1 fruit fly cellular context compared by ENCODE assay signal in the genomic region with DNA sequence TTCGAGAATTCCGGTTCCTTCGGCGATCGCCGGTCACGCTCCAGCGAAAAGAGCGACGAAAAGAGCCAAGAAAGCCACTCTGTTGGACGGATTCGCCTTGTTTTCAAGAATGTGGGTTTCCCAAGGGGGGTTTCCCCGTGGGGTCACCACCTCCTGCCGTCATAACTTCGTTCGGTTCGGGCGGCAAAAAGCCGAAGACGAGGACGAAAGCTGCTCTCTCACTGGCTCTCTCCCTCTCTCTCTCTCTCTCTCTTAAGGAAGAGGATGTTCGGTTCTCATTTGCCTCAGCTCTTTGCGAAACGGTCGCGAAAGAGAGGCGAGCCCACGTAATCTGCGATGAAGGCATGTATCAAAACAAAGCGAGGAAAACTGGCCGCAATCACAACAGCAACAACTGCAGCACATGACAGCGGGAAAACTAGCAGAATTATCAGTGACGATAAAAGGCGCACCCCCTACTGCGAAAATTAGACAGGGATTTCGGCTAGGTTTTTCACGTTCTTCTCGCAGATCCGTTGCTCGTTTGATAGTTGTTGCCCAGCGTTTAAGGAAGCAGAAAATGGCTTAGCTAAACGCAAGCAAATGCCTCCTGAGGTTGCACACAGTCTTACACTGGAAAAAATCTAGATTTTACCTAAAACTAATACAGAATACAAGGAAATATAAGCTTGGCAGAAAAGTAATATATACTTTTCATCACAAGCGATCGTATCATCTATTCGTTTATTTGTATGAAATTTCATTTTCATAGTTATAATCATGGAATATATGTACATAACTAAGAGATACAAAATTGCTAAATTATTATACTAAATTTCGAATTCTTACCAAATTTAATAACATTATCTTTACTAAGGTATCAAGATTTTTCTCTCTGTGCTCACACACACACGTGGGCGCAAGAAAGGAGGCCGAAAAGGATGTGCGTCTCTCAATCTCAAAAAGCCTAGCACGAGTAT.
A peak's percentile ranks its signal among the peaks of the same experiment; 100 is the strongest.
TF ChIP-seq lines count a peak whose summit lies in the region.

Gene dan (plus strand): TSS at position 900 of the 959 bp plus-strand sequence.

TF ChIP-seq in whole organism, embryonic, 481 proteins besides CTCF, POLR2A, EP300 and RAD21 (continued from another document and continues in another):
- TF ChIP-seq CG4404 (GFP tag; IDR thresholded peaks at IDR 0.05; lab: Robert Waterston, UW) (peak; percentile 69), MBD-R2 (GFP tag; IDR thresholded peaks at IDR 0.05; lab: Robert Waterston, UW) (no peak), CG17328 (GFP tag; IDR thresholded peaks at IDR 0.05; lab: Robert Waterston, UW) (no peak; the same call in 1 of the 2 replicates), CG16863 (GFP tag; optimal IDR thresholded peaks at IDR 0.05; lab: Kevin White, UChicago) (no peak), Adf1 (GFP tag; IDR thresholded peaks at IDR 0.05; lab: Robert Waterston, UW) (no peak), CG43689 (GFP tag; IDR thresholded peaks at IDR 0.05; lab: Robert Waterston, UW) (no peak), crp (GFP tag; optimal IDR thresholded peaks at IDR 0.05; lab: Kevin White, UChicago) (no peak), Camta (GFP tag; optimal IDR thresholded peaks at IDR 0.05; lab: Kevin White, UChicago) (peak; percentile 2), CG4328 (GFP tag; optimal IDR thresholded peaks at IDR 0.05; lab: Kevin White, UChicago) (no peak), her (GFP tag; optimal IDR thresholded peaks at IDR 0.05; lab: Kevin White, UChicago) (no peak), CG2678 (tag; optimal IDR thresholded peaks at IDR 0.05; lab: Kevin White, UChicago) (peak; percentile 68), zfh1 (GFP tag; IDR thresholded peaks at IDR 0.05; lab: Robert Waterston, UW) (no peak; the same call in 2 of the 3 replicates), tx (GFP tag; optimal IDR thresholded peaks at IDR 0.05; lab: Kevin White, UChicago) (no peak), Poxn (GFP tag; IDR thresholded peaks at IDR 0.05; lab: Robert Waterston, UW) (no peak), nmo (GFP tag; optimal IDR thresholded peaks at IDR 0.05; lab: Kevin White, UChicago) (peak; percentile 71), Asciz (GFP tag; optimal IDR thresholded peaks at IDR 0.05; lab: Kevin White, UChicago) (no peak), CG10274 (GFP tag; optimal IDR thresholded peaks at IDR 0.05; lab: Kevin White, UChicago) (no peak), mld (GFP tag; IDR thresholded peaks at IDR 0.05; lab: Robert Waterston, UW; ENCODE audit: partially characterized antibody) (no peak), CG13775 (GFP tag; optimal IDR thresholded peaks at IDR 0.05; lab: Kevin White, UChicago) (peak; percentile 59), zen (tag; optimal IDR thresholded peaks at IDR 0.05; lab: Kevin White, UChicago) (peak; percentile 90), CG8281 (tag; optimal IDR thresholded peaks at IDR 0.05; lab: Kevin White, UChicago) (no peak), gsb (GFP tag; IDR thresholded peaks at IDR 0.05; lab: Robert Waterston, UW) (no peak), CG33557 (GFP tag; optimal IDR thresholded peaks at IDR 0.05; lab: Kevin White, UChicago) (peak; percentile 27), CG8359 (GFP tag; optimal IDR thresholded peaks at IDR 0.05; lab: Kevin White, UChicago; ENCODE audit: borderline replicate concordance) (no peak), slp2 (GFP tag; optimal IDR thresholded peaks at IDR 0.05; lab: Kevin White, UChicago) (no peak), gcm (GFP tag; optimal IDR thresholded peaks at IDR 0.05; lab: Kevin White, UChicago) (no peak), CG11560 (tag; IDR thresholded peaks at IDR 0.05; lab: Robert Waterston, UW) (no peak), TFAM (GFP tag; optimal IDR thresholded peaks at IDR 0.05; lab: Kevin White, UChicago) (no peak), CG18262 (tag; optimal IDR thresholded peaks at IDR 0.05; lab: Kevin White, UChicago) (peak; percentile 74), CG6854 (GFP tag; optimal IDR thresholded peaks at IDR 0.05; lab: Kevin White, UChicago) (no peak), CG3281 (GFP tag; optimal IDR thresholded peaks at IDR 0.05; lab: Kevin White, UChicago) (peak; percentile 48), unpg (GFP tag; optimal IDR thresholded peaks at IDR 0.05; lab: Kevin White, UChicago) (peak; percentile 44), CG16815 (GFP tag; optimal IDR thresholded peaks at IDR 0.05; lab: Kevin White, UChicago) (peak; percentile 32), CG7745 (tag; optimal IDR thresholded peaks at IDR 0.05; lab: Kevin White, UChicago) (no peak), nom (GFP tag; optimal IDR thresholded peaks at IDR 0.05; lab: Kevin White, UChicago) (no peak), CG15479 (GFP tag; optimal IDR thresholded peaks at IDR 0.05; lab: Kevin White, UChicago) (peak; percentile 94), MESR4 (GFP tag; optimal IDR thresholded peaks at IDR 0.05; lab: Kevin White, UChicago) (no peak), dan (GFP tag; IDR thresholded peaks at IDR 0.05; lab: Robert Waterston, UW) (0 out of 2 replicates have a peak, but pooled peaks have one; percentile 15), Sry-δ (GFP tag; optimal IDR thresholded peaks at IDR 0.05; lab: Kevin White, UChicago) (no peak), Mad (GFP tag; optimal IDR thresholded peaks at IDR 0.05; lab: Kevin White, UChicago) (no peak), dpn (GFP tag; optimal IDR thresholded peaks at IDR 0.05; lab: Kevin White, UChicago) (peak; percentile 30), maf-S (GFP tag; optimal IDR thresholded peaks at IDR 0.05; lab: Kevin White, UChicago) (no peak), Deaf1 (tag; optimal IDR thresholded peaks at IDR 0.05; lab: Kevin White, UChicago) (peak; percentile 92), CG13296 (GFP tag; optimal IDR thresholded peaks at IDR 0.05; lab: Kevin White, UChicago) (peak; percentile 3), CG1233 (GFP tag; optimal IDR thresholded peaks at IDR 0.05; lab: Kevin White, UChicago) (no peak), CG13894 (tag; optimal IDR thresholded peaks at IDR 0.05; lab: Kevin White, UChicago) (no peak), chif (GFP tag; optimal IDR thresholded peaks at IDR 0.05; lab: Kevin White, UChicago) (no peak), CHES-1-like (GFP tag; optimal IDR thresholded peaks at IDR 0.05; lab: Kevin White, UChicago) (no peak), fu2 (GFP tag; optimal IDR thresholded peaks at IDR 0.05; lab: Kevin White, UChicago) (no peak), Taf1 (GFP tag; IDR thresholded peaks at IDR 0.05; lab: Robert Waterston, UW) (no peak), CG8388 (GFP tag; optimal IDR thresholded peaks at IDR 0.05; lab: Kevin White, UChicago) (peak; percentile 43), Sox100B (GFP tag; optimal IDR thresholded peaks at IDR 0.05; lab: Kevin White, UChicago) (peak; percentile 38), Meics (GFP tag; optimal IDR thresholded peaks at IDR 0.05; lab: Kevin White, UChicago) (peak; percentile 68), CG3726 (GFP tag; IDR thresholded peaks at IDR 0.05; lab: Robert Waterston, UW) (no peak), lab (GFP tag; optimal IDR thresholded peaks at IDR 0.05; lab: Kevin White, UChicago) (peak; percentile 43), CG15601 (tag; optimal IDR thresholded peaks at IDR 0.05; lab: Kevin White, UChicago) (no peak), Hmr (GFP tag; optimal IDR thresholded peaks at IDR 0.05; lab: Kevin White, UChicago) (peak; percentile 63), Hr51 (GFP tag; optimal IDR thresholded peaks at IDR 0.05; lab: Kevin White, UChicago) (peak in 1 of 2 experiments; percentile 48), E2f1 (GFP tag; IDR thresholded peaks at IDR 0.05; lab: Robert Waterston, UW) (no peak), Trl (optimal IDR thresholded peaks at IDR 0.05; lab: Kevin White, UChicago) (peak; percentile 76 to 77), Trl (GFP tag; optimal IDR thresholded peaks at IDR 0.05; lab: Kevin White, UChicago) (no peak), ind (GFP tag; optimal IDR thresholded peaks at IDR 0.05; lab: Kevin White, UChicago) (peak; percentile 17), CG10565 (GFP tag; optimal IDR thresholded peaks at IDR 0.05; lab: Kevin White, UChicago) (no peak), CG17612 (GFP tag; IDR thresholded peaks at IDR 0.05; lab: Robert Waterston, UW) (no peak), CG13424 (tag; optimal IDR thresholded peaks at IDR 0.05; lab: Kevin White, UChicago) (peak; percentile 61), caup (GFP tag; optimal IDR thresholded peaks at IDR 0.05; lab: Kevin White, UChicago; ENCODE audit: severe bottlenecking) (peak; percentile 18), CG10147 (GFP tag; optimal IDR thresholded peaks at IDR 0.05; lab: Kevin White, UChicago) (peak; percentile 55), CG1647 (GFP tag; optimal IDR thresholded peaks at IDR 0.05; lab: Kevin White, UChicago) (no peak), vvl (GFP tag; IDR thresholded peaks at IDR 0.05; lab: Robert Waterston, UW) (no peak), p53 (GFP tag; optimal IDR thresholded peaks at IDR 0.05; lab: Kevin White, UChicago) (no peak), az2 (GFP tag; optimal IDR thresholded peaks at IDR 0.05; lab: Kevin White, UChicago) (peak; percentile 26), danr (GFP tag; IDR thresholded peaks at IDR 0.05; lab: Robert Waterston, UW) (no peak), CG6254 (GFP tag; optimal IDR thresholded peaks at IDR 0.05; lab: Kevin White, UChicago) (no peak), CG9932 (GFP tag; IDR thresholded peaks at IDR 0.05; lab: Robert Waterston, UW) (no peak), ftz-f1 (GFP tag; optimal IDR thresholded peaks at IDR 0.05; lab: Kevin White, UChicago) (no peak), pros (GFP tag; optimal IDR thresholded peaks at IDR 0.05; lab: Kevin White, UChicago) (peak; percentile 96), D19B (GFP tag; optimal IDR thresholded peaks at IDR 0.05; lab: Kevin White, UChicago) (no peak), bab2 (GFP tag; optimal IDR thresholded peaks at IDR 0.05; lab: Kevin White, UChicago) (no peak), CG6765 (GFP tag; optimal IDR thresholded peaks at IDR 0.05; lab: Kevin White, UChicago) (no peak), CG4617 (GFP tag; optimal IDR thresholded peaks at IDR 0.05; lab: Kevin White, UChicago; ENCODE audit: borderline replicate concordance) (no peak), Oaz (GFP tag; IDR thresholded peaks at IDR 0.05; lab: Robert Waterston, UW) (no peak), lola (GFP tag; optimal IDR thresholded peaks at IDR 0.05; lab: Kevin White, UChicago) (peak in 1 of 3 experiments; percentile 73), pb (GFP tag; optimal IDR thresholded peaks at IDR 0.05; lab: Kevin White, UChicago) (no peak), CG10321 (GFP tag; IDR thresholded peaks at IDR 0.05; lab: Robert Waterston, UW) (no peak), HLH3B (GFP tag; IDR thresholded peaks at IDR 0.05; lab: Robert Waterston, UW) (no peak), Oli (tag; optimal IDR thresholded peaks at IDR 0.05; lab: Kevin White, UChicago) (peak; percentile 44), CG3163 (GFP tag; optimal IDR thresholded peaks at IDR 0.05; lab: Kevin White, UChicago) (peak; percentile 65), bbx (GFP tag; IDR thresholded peaks at IDR 0.05; lab: Robert Waterston, UW; ENCODE audit: partially characterized antibody) (no peak), ems (GFP tag; optimal IDR thresholded peaks at IDR 0.05; lab: Kevin White, UChicago) (no peak), kni (GFP tag; optimal IDR thresholded peaks at IDR 0.05; lab: Kevin White, UChicago) (no peak), CG12104 (GFP tag; optimal IDR thresholded peaks at IDR 0.05; lab: Kevin White, UChicago) (peak; percentile 6), Lim3 (GFP tag; IDR thresholded peaks at IDR 0.05; lab: Robert Waterston, UW) (no peak), CG9876 (GFP tag; optimal IDR thresholded peaks at IDR 0.05; lab: Kevin White, UChicago) (no peak), CG18619 (GFP tag; optimal IDR thresholded peaks at IDR 0.05; lab: Kevin White, UChicago) (peak; percentile 42), CG7556 (GFP tag; optimal IDR thresholded peaks at IDR 0.05; lab: Kevin White, UChicago) (peak; percentile 77), Dip3 (GFP tag; optimal IDR thresholded peaks at IDR 0.05; lab: Kevin White, UChicago) (no peak), CG31441 (GFP tag; IDR thresholded peaks at IDR 0.05; lab: Robert Waterston, UW) (peak; percentile 60; the same call in 1 of the 2 replicates), CG42726 (GFP tag; IDR thresholded peaks at IDR 0.05; lab: Robert Waterston, UW; ENCODE audit: partially characterized antibody) (no peak), otp (GFP tag; IDR thresholded peaks at IDR 0.05; lab: Robert Waterston, UW) (no peak), jing (GFP tag; optimal IDR thresholded peaks at IDR 0.05; lab: Kevin White, UChicago) (no peak), NC2β (GFP tag; optimal IDR thresholded peaks at IDR 0.05; lab: Kevin White, UChicago) (no peak), CG2120 (GFP tag; optimal IDR thresholded peaks at IDR 0.05; lab: Kevin White, UChicago) (peak; percentile 18), CG17359 (tag; optimal IDR thresholded peaks at IDR 0.05; lab: Kevin White, UChicago) (no peak), Xrp1 (GFP tag; IDR thresholded peaks at IDR 0.05; lab: Robert Waterston, UW) (0 out of 2 replicates have a peak, but pooled peaks have one; percentile 37), pan (optimal IDR thresholded peaks at IDR 0.05; lab: Kevin White, UChicago) (no peak), pan (GFP tag; optimal IDR thresholded peaks at IDR 0.05 in 1 of 2, IDR thresholded peaks at IDR 0.05 in 1 of 2) (no peak), CG6683 (GFP tag; optimal IDR thresholded peaks at IDR 0.05; lab: Kevin White, UChicago) (no peak), Fer2 (tag; optimal IDR thresholded peaks at IDR 0.05; lab: Kevin White, UChicago) (no peak), dimm (GFP tag; IDR thresholded peaks at IDR 0.05; lab: Robert Waterston, UW) (no peak), CG5245 (GFP tag; optimal IDR thresholded peaks at IDR 0.05; lab: Kevin White, UChicago) (no peak), esg (GFP tag; conservative IDR thresholded peaks at IDR 0.05; lab: Robert Waterston, UW) (0 out of 2 replicates have a peak, but pooled peaks have one; percentile 26), lmd (GFP tag; IDR thresholded peaks at IDR 0.05; lab: Robert Waterston, UW) (peak; percentile 32; the same call in 1 of the 2 replicates), CG10979 (tag; optimal IDR thresholded peaks at IDR 0.05; lab: Kevin White, UChicago) (peak; percentile 65), fd96Cb (tag; optimal IDR thresholded peaks at IDR 0.05; lab: Kevin White, UChicago) (peak; percentile 38), D (optimal IDR thresholded peaks at IDR 0.05; lab: Kevin White, UChicago) (no peak), D (GFP tag; optimal IDR thresholded peaks at IDR 0.05; lab: Kevin White, UChicago) (peak; percentile 9), CG13123 (GFP tag; optimal IDR thresholded peaks at IDR 0.05; lab: Kevin White, UChicago) (no peak), CG15269 (tag; optimal IDR thresholded peaks at IDR 0.05; lab: Kevin White, UChicago) (peak; percentile 51), CG10462 (GFP tag; optimal IDR thresholded peaks at IDR 0.05; lab: Kevin White, UChicago) (peak; percentile 21), CG4360 (GFP tag; IDR thresholded peaks at IDR 0.05; lab: Robert Waterston, UW) (no peak), dati (GFP tag; IDR thresholded peaks at IDR 0.05; lab: Robert Waterston, UW) (no peak), CG14710 (tag; optimal IDR thresholded peaks at IDR 0.05; lab: Kevin White, UChicago) (peak; percentile 47)
